Worm (Caenorhabditis elegans): Measurements from ENCODE around the gene Y59H11AM.4.

Gene Y59H11AM.4

DNA sequence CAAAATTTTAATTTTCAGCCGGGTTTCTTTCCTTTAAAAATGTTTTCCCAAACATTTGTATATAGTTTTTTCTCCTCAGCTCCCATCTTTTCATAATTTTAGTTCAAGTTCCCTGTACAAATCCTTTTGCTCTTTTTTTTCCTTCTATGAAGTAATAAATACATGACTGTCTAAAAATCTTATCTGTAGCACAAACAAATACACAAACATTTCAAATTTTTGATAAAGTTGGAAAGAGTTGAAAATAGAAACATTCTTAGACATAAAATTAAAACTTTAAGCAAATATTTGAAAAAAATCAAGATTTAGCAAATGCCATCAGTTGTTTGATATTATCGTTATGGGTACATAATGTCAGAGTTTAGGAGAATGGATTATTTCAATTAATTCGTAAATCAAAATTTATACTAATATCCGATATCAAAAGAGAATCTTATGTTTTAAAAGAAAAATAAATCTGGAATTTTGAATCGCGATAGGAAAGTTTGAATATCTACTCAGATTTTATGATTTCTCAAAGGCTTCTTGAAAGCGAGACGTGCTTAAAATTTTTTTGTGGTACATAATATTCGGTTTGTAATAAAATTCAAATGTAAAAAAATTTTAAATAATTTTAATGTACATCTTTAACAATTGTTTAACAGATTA, 32.0 kb downstream of the Y59H11AM.4 start:
- TF ChIP-seq tbx-37 (GFP tag; conservative IDR thresholded peaks at IDR 0.05) (no peak), flt-1 (GFP tag; IDR thresholded peaks at IDR 0.05) (no peak), hnd-1 (tag; optimal IDR thresholded peaks at IDR 0.05) (no peak), scrt-1 (GFP tag; IDR thresholded peaks at IDR 0.05) (no peak), F13C5.2 (tag; optimal IDR thresholded peaks at IDR 0.05) (no peak), hmbx-1 (tag; optimal IDR thresholded peaks at IDR 0.05) (no peak), ama-1 (optimal IDR thresholded peaks at IDR 0.05) (no peak), ets-7 (tag; optimal IDR thresholded peaks at IDR 0.05) (no peak)

DNA sequence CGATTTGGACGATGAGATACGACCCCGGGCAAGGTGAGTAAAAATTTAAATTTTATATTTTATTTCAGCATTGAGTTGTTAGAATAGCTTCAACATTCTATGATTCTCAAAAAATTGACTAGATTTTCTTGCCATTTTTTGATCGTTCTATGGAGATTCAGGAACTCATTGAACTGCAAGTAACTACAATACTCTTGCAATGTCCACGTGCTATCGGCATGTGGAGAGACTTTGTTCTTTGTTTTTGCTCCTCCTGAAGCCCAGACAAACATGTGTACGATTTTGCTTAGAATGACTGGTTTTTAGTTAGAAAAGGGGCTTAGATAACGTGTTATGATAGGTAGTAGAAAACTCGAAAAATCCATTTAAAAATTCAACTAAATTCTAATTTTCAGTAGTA, 34.2 kb downstream of the Y59H11AM.4 start:
- TF ChIP-seq ama-1 (optimal IDR thresholded peaks at IDR 0.05) (no peak), scrt-1 (GFP tag; IDR thresholded peaks at IDR 0.05) (no peak), tbx-37 (GFP tag; conservative IDR thresholded peaks at IDR 0.05) (no peak), hnd-1 (tag; optimal IDR thresholded peaks at IDR 0.05) (no peak), F13C5.2 (tag; optimal IDR thresholded peaks at IDR 0.05) (no peak), flt-1 (GFP tag; IDR thresholded peaks at IDR 0.05) (no peak), pes-1 (GFP tag; IDR thresholded peaks at IDR 0.05) (no peak), tbx-11 (GFP tag; IDR thresholded peaks at IDR 0.05) (no peak), ceh-13 (GFP tag; optimal IDR thresholded peaks at IDR 0.05) (no peak), ceh-36 (tag; optimal IDR thresholded peaks at IDR 0.05) (no peak), tra-4 (tag; optimal IDR thresholded peaks at IDR 0.05) (no peak), aly-1 (tag; optimal IDR thresholded peaks at IDR 0.05) (no peak)

DNA sequence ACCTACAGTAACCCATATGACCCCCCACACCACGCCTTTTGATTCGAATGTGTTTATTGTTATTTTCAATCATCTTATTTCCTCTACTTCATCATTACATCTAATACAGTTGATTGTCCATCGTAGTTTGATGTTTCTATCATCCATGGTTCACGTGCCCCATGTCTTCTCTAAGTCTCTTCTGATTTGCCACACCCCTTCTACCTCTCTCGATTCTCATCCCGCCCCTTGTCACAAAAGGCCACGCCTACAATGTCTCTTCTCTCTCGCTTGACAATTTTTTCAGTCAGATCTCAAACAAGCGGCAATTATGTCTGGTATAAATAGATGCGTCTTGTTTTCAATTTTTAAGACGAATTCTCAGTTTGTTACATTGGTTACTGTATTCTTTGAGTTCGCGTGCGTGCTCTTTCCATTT, 35.1 kb downstream of the Y59H11AM.4 start:
- TF ChIP-seq tbx-37 (GFP tag; conservative IDR thresholded peaks at IDR 0.05) (no peak), hnd-1 (tag; optimal IDR thresholded peaks at IDR 0.05) (no peak), ceh-36 (tag; optimal IDR thresholded peaks at IDR 0.05) (no peak)

DNA sequence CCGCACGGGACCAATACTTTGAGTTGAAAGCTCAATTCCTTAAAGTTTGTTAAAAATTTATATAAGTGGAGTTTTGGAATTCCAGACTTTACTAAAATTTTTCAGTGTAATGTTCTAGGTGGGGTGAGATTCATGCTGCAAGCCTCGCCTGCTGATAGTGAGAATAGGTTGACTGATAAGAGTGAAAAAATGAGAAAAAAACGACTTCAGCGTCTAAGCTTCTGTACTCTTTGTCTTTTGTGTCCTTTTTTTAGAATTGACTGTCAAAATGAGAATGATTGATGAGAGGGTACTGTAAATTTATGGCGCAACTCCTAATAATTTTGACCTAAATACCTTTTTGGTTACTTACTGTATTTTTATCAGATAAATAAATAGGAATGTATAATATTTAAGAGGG, 36.0 kb downstream of the Y59H11AM.4 start:
- no peak for TF ChIP-seq ceh-36 (tag; optimal IDR thresholded peaks at IDR 0.05)
- TF ChIP-seq tbx-11 (GFP tag; IDR thresholded peaks at IDR 0.05), result no peak
- TF ChIP-seq hmbx-1 (tag; optimal IDR thresholded peaks at IDR 0.05), result no peak
- TF ChIP-seq F13C5.2 (tag; optimal IDR thresholded peaks at IDR 0.05), result no peak
- no peak for TF ChIP-seq sea-1 (GFP tag; conservative IDR thresholded peaks at IDR 0.05)
- TF ChIP-seq flt-1 (GFP tag; IDR thresholded peaks at IDR 0.05), result no peak
- TF ChIP-seq aly-1 (tag; optimal IDR thresholded peaks at IDR 0.05), result no peak
- TF ChIP-seq ets-7 (tag; optimal IDR thresholded peaks at IDR 0.05), result no peak

DNA sequence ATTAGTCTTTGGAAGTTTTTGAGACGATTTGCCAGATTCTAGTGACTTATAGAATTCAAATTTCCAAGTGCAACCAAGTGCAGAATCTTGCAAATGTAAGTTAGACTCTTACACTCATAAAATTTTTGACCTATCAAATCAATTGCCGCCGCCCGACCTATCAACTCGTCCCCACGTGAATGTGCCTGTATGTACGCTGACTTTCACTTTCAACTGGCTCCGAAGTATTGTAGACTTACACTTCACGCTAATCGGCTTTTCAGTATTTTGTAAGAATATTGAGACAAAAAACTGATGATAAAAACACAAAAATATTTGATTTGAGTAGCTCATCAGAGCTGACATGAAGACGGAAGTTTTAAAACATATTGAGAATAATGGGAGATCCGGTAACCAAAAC, 37.4 kb downstream of the Y59H11AM.4 start:
- TF ChIP-seq ceh-36 (tag; optimal IDR thresholded peaks at IDR 0.05) (no peak), ceh-13 (GFP tag; optimal IDR thresholded peaks at IDR 0.05) (no peak), ama-1 (optimal IDR thresholded peaks at IDR 0.05) (no peak), tra-4 (tag; optimal IDR thresholded peaks at IDR 0.05) (no peak), ets-7 (tag; optimal IDR thresholded peaks at IDR 0.05) (no peak), hmbx-1 (tag; optimal IDR thresholded peaks at IDR 0.05) (no peak), aly-1 (tag; optimal IDR thresholded peaks at IDR 0.05) (no peak), scrt-1 (GFP tag; IDR thresholded peaks at IDR 0.05) (no peak), B0310.2 (tag; optimal IDR thresholded peaks at IDR 0.05) (no peak), pes-1 (GFP tag; IDR thresholded peaks at IDR 0.05) (no peak), hmg-4 (GFP tag; optimal IDR thresholded peaks at IDR 0.05) (no peak), hnd-1 (tag; optimal IDR thresholded peaks at IDR 0.05) (no peak), tbx-11 (GFP tag; IDR thresholded peaks at IDR 0.05) (no peak), tbx-37 (GFP tag; conservative IDR thresholded peaks at IDR 0.05) (no peak), flt-1 (GFP tag; IDR thresholded peaks at IDR 0.05) (no peak), sea-1 (GFP tag; conservative IDR thresholded peaks at IDR 0.05) (no peak), F13C5.2 (tag; optimal IDR thresholded peaks at IDR 0.05) (no peak)

DNA sequence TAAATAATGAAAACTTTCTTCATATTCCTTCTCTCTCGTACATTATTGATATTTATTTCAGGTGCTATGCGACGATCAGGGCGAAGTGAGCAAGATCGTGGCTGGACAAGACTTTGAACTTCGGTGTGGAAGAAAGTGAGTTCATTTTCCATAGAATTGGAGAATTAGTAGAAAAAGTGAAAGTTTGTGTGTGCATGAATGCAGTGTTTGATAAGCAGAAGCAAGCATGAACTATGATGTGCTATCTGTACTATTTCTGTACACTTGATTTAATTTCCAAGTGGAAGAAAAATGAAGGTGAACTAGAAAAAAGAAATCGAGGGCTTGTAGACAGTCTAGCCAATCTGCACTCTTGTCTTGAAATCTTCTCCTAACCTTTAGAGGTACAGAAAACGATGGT, 38.1 kb downstream of the Y59H11AM.4 start:
- TF ChIP-seq ama-1 (optimal IDR thresholded peaks at IDR 0.05) (no peak), aly-1 (tag; optimal IDR thresholded peaks at IDR 0.05) (no peak), hnd-1 (tag; optimal IDR thresholded peaks at IDR 0.05) (no peak)

DNA sequence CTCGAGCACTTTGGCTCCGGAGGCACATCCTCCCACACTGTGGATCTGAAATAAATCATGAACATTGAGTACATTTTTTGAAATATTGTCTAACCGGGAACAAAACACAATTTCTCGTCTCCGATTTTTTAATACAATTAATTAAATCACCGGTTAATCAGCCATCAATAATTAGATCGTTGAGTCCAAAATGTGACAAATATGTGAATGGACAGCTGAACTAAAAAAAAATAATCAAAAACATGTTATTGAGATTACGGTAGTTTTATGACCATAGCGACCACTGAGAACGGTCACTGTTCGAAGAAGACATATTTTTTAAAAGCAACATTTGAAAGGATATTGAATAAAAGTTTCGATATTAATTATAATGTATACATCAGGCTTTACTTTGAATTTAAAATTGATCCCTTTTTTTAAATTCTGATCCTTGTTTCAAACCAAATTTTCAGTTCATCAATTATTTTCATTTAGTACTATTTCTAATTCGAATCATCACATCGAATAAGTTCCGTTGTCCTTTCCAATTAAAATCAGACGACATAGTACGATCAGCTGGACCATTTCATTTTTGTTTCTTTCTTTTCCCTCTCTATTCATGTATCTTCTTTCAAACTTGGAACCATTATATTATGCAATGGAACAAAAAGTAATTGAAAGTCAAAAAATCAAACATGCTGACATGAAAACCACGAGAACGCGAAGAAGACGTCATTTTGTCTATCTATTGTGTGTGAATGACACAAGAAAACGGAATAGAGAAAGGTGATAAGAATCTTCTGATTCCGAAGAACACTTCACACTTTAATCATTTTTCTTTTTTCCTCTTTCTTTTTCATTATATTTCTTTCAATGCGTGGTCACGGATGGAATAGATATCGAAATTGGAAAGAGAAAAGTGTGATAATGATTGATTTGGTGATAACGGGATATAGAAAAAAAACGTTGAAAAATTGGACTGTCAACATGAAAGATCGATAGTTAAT, 39.8 kb downstream of the Y59H11AM.4 start:
- TF ChIP-seq ceh-13 (GFP tag; optimal IDR thresholded peaks at IDR 0.05) (no peak), B0310.2 (tag; optimal IDR thresholded peaks at IDR 0.05) (no peak), hmg-4 (GFP tag; optimal IDR thresholded peaks at IDR 0.05) (no peak), hnd-1 (tag; optimal IDR thresholded peaks at IDR 0.05) (no peak), pes-1 (GFP tag; IDR thresholded peaks at IDR 0.05) (no peak), flt-1 (GFP tag; IDR thresholded peaks at IDR 0.05) (no peak), F13C5.2 (tag; optimal IDR thresholded peaks at IDR 0.05) (no peak), ama-1 (optimal IDR thresholded peaks at IDR 0.05) (no peak)

DNA sequence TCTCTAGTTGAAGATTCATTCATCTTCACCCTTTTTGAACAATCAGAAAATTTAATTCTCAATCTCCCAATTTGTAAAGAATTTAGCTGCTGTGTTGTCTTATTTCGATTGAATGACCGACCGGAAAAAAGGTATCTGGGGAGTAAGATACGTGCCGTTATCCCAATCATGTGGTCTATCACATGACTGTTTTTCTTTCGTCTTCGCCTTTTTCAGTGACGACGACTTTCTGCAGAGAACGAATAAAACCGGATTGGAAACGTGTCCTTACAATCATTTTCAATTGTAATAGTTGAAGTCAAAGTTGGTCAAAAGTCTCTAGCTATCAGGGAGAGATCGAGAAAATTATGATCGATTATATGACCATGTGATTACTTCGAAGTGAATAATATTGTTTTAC, 41.1 kb downstream of the Y59H11AM.4 start:
- TF ChIP-seq ama-1 (optimal IDR thresholded peaks at IDR 0.05) (no peak), hnd-1 (tag; optimal IDR thresholded peaks at IDR 0.05) (no peak), sea-1 (GFP tag; conservative IDR thresholded peaks at IDR 0.05) (no peak), ceh-36 (tag; optimal IDR thresholded peaks at IDR 0.05) (no peak), F13C5.2 (tag; optimal IDR thresholded peaks at IDR 0.05) (no peak), B0310.2 (tag; optimal IDR thresholded peaks at IDR 0.05) (no peak), hmbx-1 (tag; optimal IDR thresholded peaks at IDR 0.05) (no peak), aly-1 (tag; optimal IDR thresholded peaks at IDR 0.05) (no peak), ets-7 (tag; optimal IDR thresholded peaks at IDR 0.05) (no peak)

Measured in whole organism, early embryonic.